Fruit fly (Drosophila melanogaster): ENCODE results near the gene CG2614.

- TF ChIP-seq CG8478 (optimal IDR thresholded peaks at IDR 0.05) (no peak), CTCF (optimal IDR thresholded peaks at IDR 0.05) (no peak)
Measured at dm6 chr2L:20640617-20641016, 15.6 kb upstream of the CG2614 start, which contains the start of gene Sfp38D.

Data from S2 (cell line).